Fruit fly (Drosophila melanogaster) whole organism, embryonic: Measurements from ENCODE around the gene Smvt.
A peak's percentile ranks its signal among the peaks of the same experiment; 100 is the strongest.

ENCODE experiments used
- Atf-2 ChIP-seq: fragments of 200-800 bp; sonication (Bioruptor generic); optimal IDR thresholded peaks from 2 replicates; lab custom pipeline; 2016; ENCODE audit warnings: missing biosample characterization, missing genetic modification characterization
- CG10565 ChIP-seq: fragments of 200-800 bp; sonication (Bioruptor generic); optimal IDR thresholded peaks from 3 replicates; lab custom pipeline; 2016; ENCODE audit warnings: missing biosample characterization, mild to moderate bottlenecking, missing genetic modification characterization
- CG10654 ChIP-seq: fragments of 200-800 bp; sonication (Bioruptor generic); optimal IDR thresholded peaks from 2 replicates; lab custom pipeline; 2016; ENCODE audit warnings: missing biosample characterization, missing genetic modification characterization
- CG11093 ChIP-seq: fragments of 200-800 bp; sonication (Bioruptor generic); IDR thresholded peaks from 3 replicates; pipeline ENCODE4 v1.3.6; 2022; ENCODE audit warnings: missing biosample characterization, missing genetic modification characterization
- CG11456 ChIP-seq: fragments of 200-800 bp; sonication (Bioruptor generic); IDR thresholded peaks from 3 replicates; pipeline ENCODE4 v1.3.6; 2022; ENCODE audit warnings: missing biosample characterization, missing genetic modification characterization
- CG15269 ChIP-seq: fragments of 200-800 bp; sonication (Bioruptor generic); optimal IDR thresholded peaks from 2 replicates; lab custom pipeline; 2018; ENCODE audit warnings: missing biosample characterization, mild to moderate bottlenecking, missing genetic modification characterization, moderate library complexity
- CG17802 ChIP-seq: fragments of 200-800 bp; sonication (Bioruptor generic); optimal IDR thresholded peaks from 2 replicates; lab custom pipeline; 2018; ENCODE audit warnings: missing biosample characterization, mild to moderate bottlenecking, missing genetic modification characterization, moderate library complexity
- CG18599 ChIP-seq: fragments of 200-800 bp; sonication (Bioruptor generic); optimal IDR thresholded peaks from 3 replicates; lab custom pipeline; 2017; ENCODE audit warnings: missing biosample characterization, missing genetic modification characterization, mild to moderate bottlenecking, moderate library complexity, missing genetic modification reagents
- CG42726 ChIP-seq: fragments of 200-800 bp; sonication (Bioruptor generic); IDR thresholded peaks from 2 replicates; pipeline ENCODE4 v1.3.6; 2022; ENCODE audit warnings: missing biosample characterization, missing genetic modification characterization; ENCODE audit not compliant: partially characterized antibody
- CG4617 ChIP-seq: fragments of 200-800 bp; sonication (Bioruptor generic); optimal IDR thresholded peaks from 3 replicates; lab custom pipeline; 2016; ENCODE audit warnings: missing biosample characterization, missing genetic modification characterization, borderline replicate concordance
- CG4854 ChIP-seq: fragments of 200-800 bp; sonication (Bioruptor generic); optimal IDR thresholded peaks from 2 replicates; lab custom pipeline; 2016; ENCODE audit warnings: missing biosample characterization, missing genetic modification characterization, inconsistent platforms
- CG5953 ChIP-seq: fragments of 200-800 bp; sonication (Bioruptor generic); IDR thresholded peaks from 2 replicates; pipeline ENCODE4 v1.3.6; 2022; ENCODE audit warnings: missing biosample characterization, missing genetic modification characterization
- CG6175 ChIP-seq: fragments of 200-800 bp; sonication (Bioruptor generic); IDR thresholded peaks from 3 replicates; pipeline ENCODE4 v1.3.6; 2022; ENCODE audit warnings: missing biosample characterization, missing genetic modification characterization
- CG6254 ChIP-seq: fragments of 200-800 bp; sonication (Bioruptor generic); optimal IDR thresholded peaks from 3 replicates; lab custom pipeline; 2017; ENCODE audit warnings: mild to moderate bottlenecking, missing biosample characterization, missing genetic modification reagents, missing genetic modification characterization
- CG9932 ChIP-seq: fragments of 200-800 bp; sonication (Bioruptor generic); IDR thresholded peaks from 2 replicates; pipeline ENCODE4 v1.3.6; 2022; ENCODE audit warnings: missing biosample characterization, missing genetic modification characterization
- Dfd ChIP-seq, 2 experiments: fragments of >200 bp; optimal IDR thresholded peaks; 2 replicates each; lab custom pipeline; 2017; ENCODE audit warnings: missing biosample characterization in 2 of 2, missing genetic modification characterization in 2 of 2
- Dref ChIP-seq: fragments of 200-800 bp; sonication (Bioruptor generic); IDR thresholded peaks from 2 replicates; pipeline ENCODE4 v1.3.6; 2022; ENCODE audit warnings: missing biosample characterization, missing genetic modification characterization
- MTF-1 ChIP-seq: fragments of 200-800 bp; sonication (Bioruptor generic); optimal IDR thresholded peaks from 2 replicates; lab custom pipeline; 2018; ENCODE audit warnings: missing biosample characterization, mild to moderate bottlenecking, missing genetic modification characterization, borderline replicate concordance
- Mad ChIP-seq: fragments of 200-800 bp; sonication (Bioruptor generic); optimal IDR thresholded peaks from 2 replicates; lab custom pipeline; 2016; ENCODE audit warnings: missing biosample characterization, missing genetic modification characterization
- Nf-YB ChIP-seq: fragments of 200-800 bp; sonication (Bioruptor generic); optimal IDR thresholded peaks from 3 replicates; lab custom pipeline; 2019; ENCODE audit warnings: missing biosample characterization, mild to moderate bottlenecking, missing genetic modification characterization, moderate library complexity
- Side ChIP-seq: fragments of 200-800 bp; sonication (Bioruptor generic); optimal IDR thresholded peaks from 2 replicates; lab custom pipeline; 2016; ENCODE audit warnings: missing biosample characterization, missing genetic modification characterization
- Sry-β ChIP-seq: fragments of 200-800 bp; sonication (Bioruptor generic); optimal IDR thresholded peaks from 2 replicates; lab custom pipeline; 2018; ENCODE audit warnings: missing biosample characterization, mild to moderate bottlenecking, missing genetic modification characterization, moderate library complexity
- Trl ChIP-seq, 3 experiments: fragments of >200 bp in 2 of 3; fragments of 200-800 bp in 1 of 3; sonication (Bioruptor generic) in 1 of 3; optimal IDR thresholded peaks; 2 replicates in 1 of 3; 3 replicates in 2 of 3; lab custom pipeline; 2016 to 2017; ENCODE audit warnings: missing biosample characterization in 1 of 3, missing genetic modification characterization in 1 of 3
- abd-A ChIP-seq: fragments of 200-800 bp; sonication (Bioruptor generic); optimal IDR thresholded peaks from 3 replicates; lab custom pipeline; 2019; ENCODE audit warnings: missing biosample characterization, mild to moderate bottlenecking, missing genetic modification characterization, moderate library complexity
- ap ChIP-seq: fragments of 200-800 bp; sonication (Bioruptor generic); IDR thresholded peaks from 2 replicates; pipeline ENCODE4 v1.3.6; 2022; ENCODE audit warnings: missing biosample characterization, missing genetic modification characterization
- az2 ChIP-seq: fragments of 200-800 bp; sonication (Bioruptor generic); optimal IDR thresholded peaks from 3 replicates; lab custom pipeline; 2016; ENCODE audit warnings: missing biosample characterization, missing genetic modification characterization
- bowl ChIP-seq: fragments of 200-800 bp; sonication (Bioruptor generic); IDR thresholded peaks from 2 replicates; pipeline ENCODE4 v1.3.6; 2022; ENCODE audit warnings: missing biosample characterization, missing genetic modification characterization
- corto ChIP-seq: fragments of 200-800 bp; sonication (Bioruptor generic); optimal IDR thresholded peaks from 2 replicates; lab custom pipeline; 2016; ENCODE audit warnings: missing biosample characterization, mild to moderate bottlenecking, missing genetic modification characterization, moderate library complexity
- dimm ChIP-seq: fragments of 200-800 bp; sonication (Bioruptor generic); IDR thresholded peaks from 2 replicates; pipeline ENCODE4 v1.3.6; 2022; ENCODE audit warnings: missing biosample characterization, missing genetic modification characterization
- en ChIP-seq: fragments of 200-800 bp; sonication (Bioruptor generic); optimal IDR thresholded peaks from 2 replicates; lab custom pipeline; 2016; ENCODE audit warnings: missing biosample characterization, missing genetic modification characterization
- fd96Cb ChIP-seq: fragments of 200-800 bp; sonication (Bioruptor generic); optimal IDR thresholded peaks from 2 replicates; lab custom pipeline; 2018; ENCODE audit warnings: missing biosample characterization, mild to moderate bottlenecking, missing genetic modification characterization, moderate library complexity
- h ChIP-seq: fragments of >200 bp; optimal IDR thresholded peaks from 2 replicates; lab custom pipeline; 2017
- hbn ChIP-seq: fragments of 200-800 bp; sonication (Bioruptor generic); IDR thresholded peaks from 2 replicates; pipeline ENCODE4 v1.3.6; 2022; ENCODE audit warnings: missing biosample characterization, missing genetic modification characterization; ENCODE audit not compliant: partially characterized antibody
- knrl ChIP-seq: fragments of 200-800 bp; sonication (Bioruptor generic); IDR thresholded peaks from 3 replicates; pipeline ENCODE4 v1.3.6; 2022; ENCODE audit warnings: missing biosample characterization, missing genetic modification characterization; ENCODE audit not compliant: partially characterized antibody
- odd ChIP-seq: fragments of 200-800 bp; sonication (Bioruptor generic); optimal IDR thresholded peaks from 2 replicates; lab custom pipeline; 2017; ENCODE audit warnings: missing biosample characterization, mild to moderate bottlenecking, missing genetic modification characterization
- pan ChIP-seq, 4 experiments: fragments of >200 bp in 3 of 4; fragments of 200-800 bp in 1 of 4; sonication (Bioruptor generic) in 1 of 4; optimal IDR thresholded peaks in 3 of 4; IDR thresholded peaks in 1 of 4; 2 replicates each; pipeline versions ENCODE4 v1.3.6 to Lab custom; 2017 to 2022; ENCODE audit warnings: missing biosample characterization in 2 of 4, missing genetic modification characterization in 2 of 4, mixed read lengths in 1 of 4
- peb ChIP-seq: fragments of 200-800 bp; sonication (Bioruptor generic); IDR thresholded peaks from 2 replicates; pipeline ENCODE4 v1.3.6; 2022; ENCODE audit warnings: missing biosample characterization, missing genetic modification characterization
- sc ChIP-seq, 3 experiments: fragments of >200 bp in 2 of 3; fragments of 200-800 bp in 1 of 3; sonication (Bioruptor generic) in 1 of 3; optimal IDR thresholded peaks; 2 replicates in 2 of 3; 3 replicates in 1 of 3; lab custom pipeline; 2017; ENCODE audit warnings: mild to moderate bottlenecking in 1 of 3, missing biosample characterization in 1 of 3, missing genetic modification characterization in 1 of 3, missing genetic modification reagents in 1 of 3
- shn ChIP-seq: fragments of 200-800 bp; sonication (Bioruptor generic); optimal IDR thresholded peaks from 3 replicates; lab custom pipeline; 2016; ENCODE audit warnings: missing biosample characterization, missing genetic modification characterization
- slbo ChIP-seq: fragments of 200-800 bp; sonication (Bioruptor generic); IDR thresholded peaks from 2 replicates; pipeline ENCODE4 v1.3.6; 2022; ENCODE audit warnings: missing biosample characterization, missing genetic modification characterization
- slp2 ChIP-seq: fragments of 200-800 bp; sonication (Bioruptor generic); optimal IDR thresholded peaks from 2 replicates; lab custom pipeline; 2016; ENCODE audit warnings: missing biosample characterization, missing genetic modification characterization
- so ChIP-seq: fragments of 200-800 bp; sonication (Bioruptor generic); IDR thresholded peaks from 3 replicates; pipeline ENCODE4 v1.3.6; 2022; ENCODE audit warnings: missing biosample characterization, missing genetic modification characterization
- ttk ChIP-seq: fragments of 200-800 bp; sonication (Bioruptor generic); IDR thresholded peaks from 2 replicates; pipeline ENCODE4 v2.1.2; 2022; ENCODE audit warnings: missing biosample characterization, missing genetic modification characterization
- tup ChIP-seq: fragments of 200-800 bp; sonication (Bioruptor generic); optimal IDR thresholded peaks from 2 replicates; lab custom pipeline; 2016; ENCODE audit warnings: missing biosample characterization, mild to moderate bottlenecking, missing genetic modification characterization, moderate library complexity
- vnd ChIP-seq: fragments of 200-800 bp; sonication (Bioruptor generic); IDR thresholded peaks from 3 replicates; pipeline ENCODE4 v1.3.6; 2022; ENCODE audit warnings: missing biosample characterization, missing genetic modification characterization; ENCODE audit not compliant: partially characterized antibody

The Smvt gene

dm6 chr3R:31748093-31748996, 13.0 kb downstream of the Smvt start (continued):
- no peak for TF ChIP-seq abd-A (tag; lab: Kevin White, UChicago)
- TF ChIP-seq, all 482 proteins: peak for 63

DNA sequence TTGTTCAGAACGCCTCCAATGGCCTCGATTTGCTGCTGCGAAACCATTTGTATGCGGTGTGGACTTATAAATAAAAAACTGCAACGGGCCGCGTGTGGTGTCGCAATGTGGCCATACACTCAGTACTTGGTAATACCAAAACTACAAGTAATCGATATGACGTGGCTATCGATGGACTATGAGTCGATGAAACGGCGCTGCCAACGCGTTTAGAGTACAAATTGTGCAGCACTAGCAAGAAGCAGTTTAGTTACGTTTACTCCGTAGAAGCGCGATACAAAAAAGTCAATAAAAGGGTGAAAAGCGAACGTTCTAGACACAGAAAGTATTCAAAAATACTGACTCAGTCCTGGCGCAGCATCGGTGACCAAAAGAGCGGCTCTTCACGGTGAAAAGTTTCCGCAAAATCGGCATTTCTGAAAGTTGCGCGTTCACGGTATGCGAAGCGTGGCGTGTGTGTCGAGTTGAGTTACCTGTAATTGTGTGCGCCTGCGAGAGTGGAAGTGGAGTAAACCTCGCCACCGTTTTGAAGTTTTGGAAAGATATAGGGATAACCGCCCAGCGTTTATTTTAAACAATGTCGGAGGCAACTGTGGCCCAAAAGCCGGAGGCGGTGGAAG, 13.8 kb downstream of the Smvt start, which contains the start of the genes nero and CG1910:
Gene nero (minus strand): TSS at position 130 of the 620 bp plus-strand sequence.
Gene CG1910 (plus strand): TSS at position 215 of the 620 bp plus-strand sequence.
- no peak for TF ChIP-seq sc (optimal IDR thresholded peaks at IDR 0.05; lab: Kevin White, UChicago)
- TF ChIP-seq sc (GFP tag; optimal IDR thresholded peaks at IDR 0.05; lab: Kevin White, UChicago): no peak
- TF ChIP-seq Mad: no peak
- TF ChIP-seq ttk (GFP tag; lab: Robert Waterston, UW): no peak
- no peak for TF ChIP-seq en (GFP tag; lab: Kevin White, UChicago)
- TF ChIP-seq ap: no peak
- TF ChIP-seq MTF-1 (GFP tag; lab: Kevin White, UChicago): no peak
- no peak for TF ChIP-seq az2 (GFP tag; lab: Kevin White, UChicago)
- no peak for TF ChIP-seq Side
- peak; percentile 84 for TF ChIP-seq Sry-β (GFP tag; lab: Kevin White, UChicago)
- TF ChIP-seq hbn (GFP tag; lab: Robert Waterston, UW): no peak
- no peak for TF ChIP-seq so (GFP tag; lab: Robert Waterston, UW)
- TF ChIP-seq CG11456 (GFP tag; lab: Robert Waterston, UW): no peak
- TF ChIP-seq CG4854 (GFP tag; lab: Kevin White, UChicago): no peak
- no peak for TF ChIP-seq Dref (GFP tag; lab: Robert Waterston, UW)
- no peak for TF ChIP-seq odd (GFP tag; lab: Kevin White, UChicago)
- TF ChIP-seq vnd (GFP tag; lab: Robert Waterston, UW): no peak
- TF ChIP-seq CG42726 (GFP tag; lab: Robert Waterston, UW): no peak
- TF ChIP-seq dimm (GFP tag; lab: Robert Waterston, UW): no peak
- TF ChIP-seq knrl (GFP tag; lab: Robert Waterston, UW): no peak
- peak; percentile 20 for TF ChIP-seq CG18599 (GFP tag; lab: Kevin White, UChicago)
- TF ChIP-seq CG15269 (tag; lab: Kevin White, UChicago): no peak
- no peak for TF ChIP-seq slbo
- no peak for TF ChIP-seq CG10654
- no peak for TF ChIP-seq peb (GFP tag; lab: Robert Waterston, UW)
- no peak for TF ChIP-seq CG11093 (GFP tag; lab: Robert Waterston, UW)
- no peak for TF ChIP-seq fd96Cb (tag; lab: Kevin White, UChicago)
- no peak for TF ChIP-seq CG9932 (GFP tag; lab: Robert Waterston, UW)
- no peak for TF ChIP-seq CG10565
- TF ChIP-seq slp2 (GFP tag; lab: Kevin White, UChicago): no peak
- no peak for TF ChIP-seq bowl
- no peak for TF ChIP-seq CG17802
- TF ChIP-seq CG4617: peak; percentile 55
- no peak for TF ChIP-seq CG6254 (GFP tag; lab: Kevin White, UChicago)
- TF ChIP-seq h (lab: Kevin White, UChicago): no peak
- no peak for TF ChIP-seq CG5953 (GFP tag; lab: Robert Waterston, UW)
- TF ChIP-seq tup: no peak
- TF ChIP-seq CG6175: no peak
- peak; percentile 12 for TF ChIP-seq Nf-YB (GFP tag; lab: Kevin White, UChicago)
- TF ChIP-seq corto: no peak
- no peak for TF ChIP-seq pan (optimal IDR thresholded peaks at IDR 0.05; lab: Kevin White, UChicago)
- no peak for TF ChIP-seq pan (GFP tag; optimal IDR thresholded peaks at IDR 0.05 in 1 of 2, IDR thresholded peaks at IDR 0.05 in 1 of 2)
- no peak for TF ChIP-seq Atf-2 (GFP tag; lab: Kevin White, UChicago)
- TF ChIP-seq Dfd (GFP tag; optimal IDR thresholded peaks at IDR 0.05; lab: Kevin White, UChicago): no peak
- no peak for TF ChIP-seq shn (GFP tag; lab: Kevin White, UChicago)
- TF ChIP-seq Trl (optimal IDR thresholded peaks at IDR 0.05; lab: Kevin White, UChicago): no peak
- TF ChIP-seq Trl (GFP tag; optimal IDR thresholded peaks at IDR 0.05; lab: Kevin White, UChicago): peak; percentile 19
